Worm (Caenorhabditis elegans): ENCODE measurements around the gene ugt-5.

DNA sequence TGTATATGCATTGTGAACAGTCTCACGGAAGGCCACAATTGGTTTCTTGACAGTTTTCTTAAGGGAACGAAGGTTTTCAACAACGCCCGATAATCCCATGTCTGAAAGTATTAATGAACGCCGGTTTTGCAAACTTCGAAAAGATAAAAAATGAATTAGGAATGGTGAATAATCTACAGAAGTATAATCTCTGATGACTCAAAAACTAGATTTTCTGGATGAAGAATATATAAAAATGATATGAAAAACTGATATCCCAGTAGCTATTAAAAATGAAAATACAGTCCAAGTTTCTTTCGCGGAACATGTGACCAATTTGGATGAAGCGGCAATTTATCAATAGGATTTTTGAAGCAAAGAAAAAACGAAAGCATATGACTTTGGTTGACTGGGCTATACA is 21.3 kb upstream of the ugt-5 start, which contains the start of gene ZC443.3:
- TF ChIP-seq R02D3.7 (tag; optimal IDR thresholded peaks at IDR 0.05): no peak
- TF ChIP-seq unc-62 (GFP tag; optimal IDR thresholded peaks at IDR 0.05): no peak
- no peak for TF ChIP-seq ztf-11 (tag; optimal IDR thresholded peaks at IDR 0.05)
- TF ChIP-seq elt-3 (tag; optimal IDR thresholded peaks at IDR 0.05): no peak
- no peak for TF ChIP-seq sea-2 (GFP tag; optimal IDR thresholded peaks at IDR 0.05)
- no peak for TF ChIP-seq nhr-25 (tag; optimal IDR thresholded peaks at IDR 0.05)
- TF ChIP-seq egl-27 (tag; optimal IDR thresholded peaks at IDR 0.05): no peak

All from whole organism, L3 larva.